Worm (Caenorhabditis elegans) whole organism, young adult: Measurements from ENCODE around the gene sru-37.

ENCODE experiments used
- B0035.1 ChIP-seq: sonication (generic microtip); optimal IDR thresholded peaks from 2 replicates; lab custom pipeline; 2016; ENCODE audit warnings: missing genetic modification characterization, mild to moderate bottlenecking, missing compliant biosample characterization, missing genotype, missing genetic modification reagents
- B0261.1 ChIP-seq: sonication (generic microtip); optimal IDR thresholded peaks from 2 replicates; lab custom pipeline; 2016; ENCODE audit warnings: mild to moderate bottlenecking, missing genetic modification characterization, moderate library complexity, missing compliant biosample characterization
- F33H1.4 ChIP-seq: fragments of 200-800 bp; sonication (Bioruptor generic); IDR thresholded peaks from 2 replicates; pipeline ENCODE4 v1.3.6; 2022; ENCODE audit warnings: missing genetic modification reagents, missing genetic modification characterization, missing compliant biosample characterization
- F39B2.1 ChIP-seq: fragments of 200-800 bp; sonication (Bioruptor generic); IDR thresholded peaks from 2 replicates; pipeline ENCODE4 v1.3.6; 2022; ENCODE audit warnings: missing genetic modification reagents, missing genetic modification characterization, missing compliant biosample characterization
- F49E8.2 ChIP-seq: sonication (generic microtip); optimal IDR thresholded peaks from 3 replicates; lab custom pipeline; 2017; ENCODE audit warnings: missing genetic modification characterization, mild to moderate bottlenecking, missing compliant biosample characterization, antibody characterized with exemption, moderate library complexity; ENCODE audit not compliant: insufficient read depth
- K12H6.12 ChIP-seq: fragments of 200-800 bp; sonication (Bioruptor generic); optimal IDR thresholded peaks from 2 replicates; lab custom pipeline; 2018; ENCODE audit warnings: mild to moderate bottlenecking, missing genetic modification characterization, missing compliant biosample characterization
- Y56A3A.18 ChIP-seq: fragments of 200-800 bp; sonication (Bioruptor generic); IDR thresholded peaks from 2 replicates; pipeline ENCODE4 v1.3.6; 2022; ENCODE audit warnings: missing genetic modification reagents, missing genetic modification characterization, missing compliant biosample characterization
- Y79H2A.3 ChIP-seq: fragments of 200-800 bp; sonication (Bioruptor generic); conservative IDR thresholded peaks from 2 replicates; pipeline ENCODE4 v1.3.6; 2022; ENCODE audit warnings: missing genetic modification reagents, missing genetic modification characterization, missing compliant biosample characterization
- Y95B8A.8 ChIP-seq: fragments of 200-800 bp; sonication (Bioruptor generic); IDR thresholded peaks from 2 replicates; pipeline ENCODE4 v1.3.6; 2022; ENCODE audit warnings: missing genetic modification reagents, missing genetic modification characterization, missing compliant biosample characterization
- ZK185.1 ChIP-seq: sonication (generic microtip); optimal IDR thresholded peaks from 2 replicates; lab custom pipeline; 2016; ENCODE audit warnings: mild to moderate bottlenecking, missing genetic modification characterization, missing compliant biosample characterization; ENCODE audit not compliant: poor library complexity, severe bottlenecking
- akir-1 ChIP-seq: fragments of 200-800 bp; sonication (Bioruptor generic); optimal IDR thresholded peaks from 2 replicates; lab custom pipeline; 2018; ENCODE audit warnings: mild to moderate bottlenecking, missing genetic modification characterization, moderate library complexity, missing compliant biosample characterization
- athp-1 ChIP-seq: sonication (generic microtip); optimal IDR thresholded peaks from 2 replicates; lab custom pipeline; 2017; ENCODE audit warnings: mild to moderate bottlenecking, missing genetic modification characterization, missing compliant biosample characterization
- attf-6 ChIP-seq: fragments of 200-800 bp; sonication (Bioruptor generic); IDR thresholded peaks from 2 replicates; pipeline ENCODE4 v1.3.6; 2022; ENCODE audit warnings: missing genetic modification reagents, missing genetic modification characterization, missing compliant biosample characterization
- ceh-100 ChIP-seq: fragments of 200-800 bp; sonication (Bioruptor generic); IDR thresholded peaks from 2 replicates; pipeline ENCODE4 v1.3.6; 2022; ENCODE audit warnings: missing genetic modification reagents, missing genetic modification characterization, missing compliant biosample characterization
- ceh-27 ChIP-seq: fragments of 200-800 bp; sonication (Bioruptor generic); optimal IDR thresholded peaks from 2 replicates; lab custom pipeline; 2018; ENCODE audit warnings: mild to moderate bottlenecking, missing genetic modification characterization, moderate library complexity, missing compliant biosample characterization
- ceh-79 ChIP-seq: sonication (generic microtip); optimal IDR thresholded peaks from 2 replicates; lab custom pipeline; 2017; ENCODE audit warnings: mild to moderate bottlenecking, missing genetic modification characterization, missing compliant biosample characterization
- chd-7 ChIP-seq: sonication (generic microtip); optimal IDR thresholded peaks from 2 replicates; lab custom pipeline; 2016; ENCODE audit warnings: mild to moderate bottlenecking, missing genetic modification characterization, moderate library complexity, missing compliant biosample characterization
- die-1 ChIP-seq: sonication (generic microtip); optimal IDR thresholded peaks from 2 replicates; lab custom pipeline; 2016; ENCODE audit warnings: missing genotype, mild to moderate bottlenecking, missing genetic modification characterization, missing compliant biosample characterization
- egl-18 ChIP-seq: fragments of 200-800 bp; sonication (Bioruptor generic); IDR thresholded peaks from 2 replicates; pipeline ENCODE4 v1.3.6; 2022; ENCODE audit warnings: missing genetic modification reagents, missing genetic modification characterization, missing compliant biosample characterization
- egrh-3 ChIP-seq: fragments of 200-800 bp; sonication (Bioruptor generic); IDR thresholded peaks from 2 replicates; pipeline ENCODE4 v1.3.6; 2022; ENCODE audit warnings: missing genetic modification reagents, missing genetic modification characterization, missing compliant biosample characterization
- ekl-4 ChIP-seq: fragments of 200-800 bp; sonication (Bioruptor generic); IDR thresholded peaks from 2 replicates; pipeline ENCODE4 v1.3.6; 2022; ENCODE audit warnings: missing genetic modification reagents, missing genetic modification characterization, missing compliant biosample characterization
- ets-4 ChIP-seq: fragments of 200-800 bp; sonication (Bioruptor generic); optimal IDR thresholded peaks from 2 replicates; lab custom pipeline; 2018; ENCODE audit warnings: mild to moderate bottlenecking, missing genetic modification characterization, missing compliant biosample characterization
- fkh-3 ChIP-seq: sonication (generic microtip); optimal IDR thresholded peaks from 2 replicates; lab custom pipeline; 2016; ENCODE audit warnings: mild to moderate bottlenecking, missing genetic modification characterization, missing compliant biosample characterization
- hrde-1 ChIP-seq: sonication (generic microtip); optimal IDR thresholded peaks from 2 replicates; lab custom pipeline; 2016; ENCODE audit warnings: missing genetic modification characterization, mild to moderate bottlenecking, missing compliant biosample characterization, moderate library complexity, missing genotype, missing genetic modification reagents, borderline replicate concordance
- hsf-1 ChIP-seq: fragments of 200-800 bp; sonication (Bioruptor generic); IDR thresholded peaks from 2 replicates; pipeline ENCODE4 v1.3.6; 2022; ENCODE audit warnings: missing genetic modification reagents, missing genetic modification characterization, missing compliant biosample characterization
- lag-1 ChIP-seq: fragments of 200-800 bp; sonication (Bioruptor generic); IDR thresholded peaks from 2 replicates; pipeline ENCODE4 v1.3.6; 2022; ENCODE audit warnings: missing genetic modification reagents, missing genetic modification characterization, missing compliant biosample characterization
- let-526 ChIP-seq: fragments of 200-800 bp; sonication (Bioruptor generic); IDR thresholded peaks from 2 replicates; pipeline ENCODE4 v1.3.6; 2022; ENCODE audit warnings: missing genetic modification reagents, missing genetic modification characterization, missing compliant biosample characterization
- lin-26 ChIP-seq: fragments of 200-800 bp; sonication (Bioruptor generic); IDR thresholded peaks from 2 replicates; pipeline ENCODE4 v1.3.6; 2022; ENCODE audit warnings: missing genetic modification reagents, missing genetic modification characterization, missing compliant biosample characterization
- lsy-27 ChIP-seq: sonication (generic microtip); optimal IDR thresholded peaks from 2 replicates; lab custom pipeline; 2017; ENCODE audit warnings: missing genetic modification characterization, mild to moderate bottlenecking, missing compliant biosample characterization, antibody characterized with exemption, missing genotype, borderline replicate concordance; ENCODE audit not compliant: insufficient read depth
- madf-3 ChIP-seq: fragments of 200-800 bp; sonication (Bioruptor generic); IDR thresholded peaks from 2 replicates; pipeline ENCODE4 v1.3.6; 2022; ENCODE audit warnings: missing genetic modification reagents, missing genetic modification characterization, missing compliant biosample characterization
- madf-8 ChIP-seq: fragments of 200-800 bp; sonication (Bioruptor generic); conservative IDR thresholded peaks from 2 replicates; pipeline ENCODE4 v1.3.6; 2022; ENCODE audit warnings: missing genetic modification reagents, missing genetic modification characterization, missing compliant biosample characterization
- mcd-1 ChIP-seq: fragments of 200-800 bp; sonication (Bioruptor generic); IDR thresholded peaks from 2 replicates; pipeline ENCODE4 v1.3.6; 2022; ENCODE audit warnings: missing genetic modification reagents, missing genetic modification characterization, missing compliant biosample characterization
- mxl-1 ChIP-seq: sonication (generic microtip); optimal IDR thresholded peaks from 2 replicates; lab custom pipeline; 2016; ENCODE audit warnings: missing genetic modification characterization, missing compliant biosample characterization
- nfyb-1 ChIP-seq: fragments of 200-800 bp; sonication (Bioruptor generic); IDR thresholded peaks from 2 replicates; pipeline ENCODE4 v1.3.6; 2022; ENCODE audit warnings: missing genetic modification reagents, missing genetic modification characterization, missing compliant biosample characterization
- nhr-27 ChIP-seq: fragments of 200-800 bp; sonication (Bioruptor generic); optimal IDR thresholded peaks from 2 replicates; lab custom pipeline; 2018; ENCODE audit warnings: mild to moderate bottlenecking, missing genetic modification characterization, moderate library complexity, missing compliant biosample characterization
- nhr-90 ChIP-seq: sonication (generic microtip); optimal IDR thresholded peaks from 2 replicates; lab custom pipeline; 2016; ENCODE audit warnings: missing genotype, mild to moderate bottlenecking, missing genetic modification characterization, missing compliant biosample characterization
- rec-8 ChIP-seq, 2 experiments: sonication (generic microtip); optimal IDR thresholded peaks; 2 replicates each; lab custom pipeline; 2016; ENCODE audit warnings: mild to moderate bottlenecking in 2 of 2, missing genetic modification characterization in 2 of 2, missing genetic modification reagents in 2 of 2, missing genotype in 2 of 2, missing biosample characterization in 1 of 2, missing compliant biosample characterization in 1 of 2, moderate library complexity in 1 of 2
- repo-1 ChIP-seq: sonication (generic microtip); optimal IDR thresholded peaks from 2 replicates; lab custom pipeline; 2017; ENCODE audit warnings: mild to moderate bottlenecking, missing genetic modification characterization, missing compliant biosample characterization
- rpc-1 ChIP-seq, 2 experiments: fragments of 150-350 bp in 1 of 2; sonication (generic microtip) in 1 of 2; optimal IDR thresholded peaks; 2 replicates each; lab custom pipeline; 2014 to 2018; ENCODE audit warnings: missing biosample characterization in 1 of 2, missing genetic modification characterization in 1 of 2, missing genetic modification reagents in 1 of 2, missing genotype in 1 of 2
- snpc-1.1 ChIP-seq: sonication (generic microtip); optimal IDR thresholded peaks from 2 replicates; lab custom pipeline; 2017; ENCODE audit warnings: missing genetic modification characterization, mild to moderate bottlenecking, missing compliant biosample characterization, antibody characterized with exemption, moderate library complexity, missing genotype, missing genetic modification reagents; ENCODE audit not compliant: insufficient read depth
- snpc-1.3 ChIP-seq: sonication (generic microtip); optimal IDR thresholded peaks from 2 replicates; lab custom pipeline; 2017; ENCODE audit warnings: missing genetic modification characterization, mild to moderate bottlenecking, missing compliant biosample characterization, antibody characterized with exemption, moderate library complexity, missing genotype, missing genetic modification reagents; ENCODE audit not compliant: insufficient read depth
- sptf-2 ChIP-seq: fragments of 200-800 bp; sonication (Bioruptor generic); optimal IDR thresholded peaks from 2 replicates; lab custom pipeline; 2018; ENCODE audit warnings: mild to moderate bottlenecking, missing genetic modification characterization, missing compliant biosample characterization
- tlf-1 ChIP-seq: fragments of 200-800 bp; sonication (Bioruptor generic); optimal IDR thresholded peaks from 2 replicates; lab custom pipeline; 2018; ENCODE audit warnings: mild to moderate bottlenecking, missing genetic modification characterization, missing compliant biosample characterization
- ztf-18 ChIP-seq: sonication (generic microtip); optimal IDR thresholded peaks from 2 replicates; lab custom pipeline; 2016; ENCODE audit warnings: missing genotype, mild to moderate bottlenecking, missing genetic modification characterization, missing compliant biosample characterization
- ztf-25 ChIP-seq: fragments of 200-800 bp; sonication (Bioruptor generic); IDR thresholded peaks from 2 replicates; pipeline ENCODE4 v1.3.6; 2022; ENCODE audit warnings: missing genetic modification reagents, missing genetic modification characterization, missing compliant biosample characterization
- ztf-28 ChIP-seq: fragments of 200-800 bp; sonication (Bioruptor generic); IDR thresholded peaks from 2 replicates; pipeline ENCODE4 v1.3.6; 2022; ENCODE audit warnings: missing genetic modification reagents, missing genetic modification characterization, missing compliant biosample characterization

The sru-37 gene

ce11 chrV:9784215-9784614 is 21.0 kb upstream of the sru-37 start (continued):
- TF ChIP-seq F39B2.1 (GFP tag; lab: Robert Waterston, UW), result no peak
- no peak for TF ChIP-seq hrde-1 (tag; lab: Kevin White, UChicago)
- no peak for TF ChIP-seq ztf-25 (GFP tag; lab: Robert Waterston, UW)
- no peak for TF ChIP-seq ZK185.1 (tag; lab: Kevin White, UChicago)
- TF ChIP-seq hsf-1 (GFP tag; lab: Robert Waterston, UW), result no peak
- TF ChIP-seq F33H1.4 (GFP tag; lab: Robert Waterston, UW), result peak; percentile 6; the same call in 1 of the 2 replicates
- no peak for TF ChIP-seq die-1
- no peak for TF ChIP-seq repo-1
- TF ChIP-seq egrh-3 (GFP tag; lab: Robert Waterston, UW), result no peak
- TF ChIP-seq madf-8, result 0 out of 2 replicates have a peak, but pooled peaks have one; percentile 21
- TF ChIP-seq ztf-18 (tag; lab: Kevin White, UChicago), result no peak
- no peak for TF ChIP-seq fkh-3 (tag; lab: Kevin White, UChicago)
- no peak for TF ChIP-seq lag-1 (GFP tag; lab: Robert Waterston, UW)

ce11 chrV:9786721-9787131 is 18.5 kb upstream of the sru-37 start, which contains the start of gene F46B6.6:
F46B6.6 (minus strand) TSS chrV:9786868.
- TF ChIP-seq Y56A3A.18 (GFP tag; lab: Robert Waterston, UW) (0 out of 2 replicates have a peak, but pooled peaks have one; percentile 41), Y95B8A.8 (GFP tag; lab: Robert Waterston, UW) (no peak), nfyb-1 (GFP tag; lab: Robert Waterston, UW) (0 out of 2 replicates have a peak, but pooled peaks have one; percentile 54), lin-26 (no peak; the same call in 1 of the 2 replicates), ztf-28 (GFP tag; lab: Robert Waterston, UW) (no peak), sptf-2 (GFP tag; lab: Kevin White, UChicago) (no peak), lsy-27 (no peak), lag-1 (GFP tag; lab: Robert Waterston, UW) (no peak), mcd-1 (GFP tag; lab: Robert Waterston, UW) (no peak), attf-6 (no peak), athp-1 (tag; lab: Kevin White, UChicago) (peak; percentile 62), let-526 (GFP tag; lab: Robert Waterston, UW) (no peak), nhr-27 (tag; lab: Kevin White, UChicago) (peak; percentile 22), madf-3 (peak; percentile 60; the same call in 1 of the 2 replicates), B0035.1 (tag; lab: Kevin White, UChicago) (peak; percentile 3), K12H6.12 (tag; lab: Kevin White, UChicago) (no peak), ceh-27 (GFP tag; lab: Kevin White, UChicago) (no peak), rpc-1 (optimal IDR thresholded peaks at IDR 0.05; lab: Kevin White, UChicago) (no peak), rpc-1 (tag; optimal IDR thresholded peaks at IDR 0.05; lab: Kevin White, UChicago) (no peak), snpc-1.3 (no peak), akir-1 (GFP tag; lab: Kevin White, UChicago) (no peak), B0261.1 (no peak), tlf-1 (GFP tag; lab: Kevin White, UChicago) (peak; percentile 12), F49E8.2 (tag; lab: Kevin White, UChicago) (peak; percentile 53), nhr-90 (tag; lab: Kevin White, UChicago) (no peak), chd-7 (tag; lab: Kevin White, UChicago) (peak; percentile 80), Y79H2A.3 (GFP tag; lab: Robert Waterston, UW) (no peak), ekl-4 (GFP tag; lab: Robert Waterston, UW) (peak; percentile 50; the same call in 1 of the 2 replicates), ceh-100 (GFP tag; lab: Robert Waterston, UW) (no peak), ets-4 (GFP tag; lab: Kevin White, UChicago) (no peak), rec-8 (tag; optimal IDR thresholded peaks at IDR 0.05; lab: Kevin White, UChicago) (peak in 1 of 2 experiments; percentile 12), egl-18 (GFP tag; lab: Robert Waterston, UW) (no peak), ceh-79 (tag; lab: Kevin White, UChicago) (no peak), mxl-1 (no peak), snpc-1.1 (tag; lab: Kevin White, UChicago) (peak; percentile 11)
